Fruit fly (Drosophila melanogaster): ENCODE measurements around the gene Apc2.
A peak's percentile ranks its signal among the peaks of the same experiment; 100 is the strongest.

The Apc2 gene

dm6 chr3R:24161173-24161811 lies 2.5 kb upstream of the Apc2 start, which contains the start of the genes Myo95E and TBC1d7 (continued):
- TF ChIP-seq bigmax (GFP tag; optimal IDR thresholded peaks at IDR 0.05) (no peak), CG33557 (GFP tag; optimal IDR thresholded peaks at IDR 0.05) (peak; percentile 66), CG17359 (tag; optimal IDR thresholded peaks at IDR 0.05) (peak; percentile 88), CG34224 (GFP tag; IDR thresholded peaks at IDR 0.05; ENCODE audit: partially characterized antibody) (peak; percentile 71; the same call in 2 of the 3 replicates), fu2 (GFP tag; optimal IDR thresholded peaks at IDR 0.05) (no peak), CG14441 (GFP tag; IDR thresholded peaks at IDR 0.05) (peak; percentile 95), Nf-YA (GFP tag; IDR thresholded peaks at IDR 0.05) (peak; percentile 83), MBD-R2 (GFP tag; IDR thresholded peaks at IDR 0.05) (peak; percentile 93), Dek (tag; optimal IDR thresholded peaks at IDR 0.05) (peak; percentile 90), dmrt11E (tag; optimal IDR thresholded peaks at IDR 0.05) (peak; percentile 87), scrt (GFP tag; optimal IDR thresholded peaks at IDR 0.05) (peak; percentile 68), CG12299 (tag; optimal IDR thresholded peaks at IDR 0.05) (peak; percentile 79), inv (GFP tag; IDR thresholded peaks at IDR 0.05; ENCODE audit: partially characterized antibody) (peak; percentile 62), tap (tag; optimal IDR thresholded peaks at IDR 0.05) (no peak), CG6813 (GFP tag; optimal IDR thresholded peaks at IDR 0.05) (peak; percentile 65), pan (optimal IDR thresholded peaks at IDR 0.05) (peak in 1 of 2 experiments; percentile 36), pan (GFP tag; optimal IDR thresholded peaks at IDR 0.05 in 1 of 2, IDR thresholded peaks at IDR 0.05 in 1 of 2) (peak in 1 of 2 experiments; percentile 96), CG13775 (GFP tag; optimal IDR thresholded peaks at IDR 0.05) (peak; percentile 88), h (optimal IDR thresholded peaks at IDR 0.05) (no peak), da (GFP tag; optimal IDR thresholded peaks at IDR 0.05) (no peak), trh (GFP tag; optimal IDR thresholded peaks at IDR 0.05) (peak; percentile 71), chinmo (GFP tag; IDR thresholded peaks at IDR 0.05; ENCODE audit: partially characterized antibody) (no peak), D (optimal IDR thresholded peaks at IDR 0.05) (no peak), D (GFP tag; optimal IDR thresholded peaks at IDR 0.05) (peak; percentile 74), en (GFP tag; optimal IDR thresholded peaks at IDR 0.05) (no peak), CG16813 (GFP tag; IDR thresholded peaks at IDR 0.05; ENCODE audit: partially characterized antibody) (peak; percentile 75), Sry-β (GFP tag; optimal IDR thresholded peaks at IDR 0.05) (peak; percentile 64), exex (tag; optimal IDR thresholded peaks at IDR 0.05) (peak; percentile 53), CG4328 (GFP tag; optimal IDR thresholded peaks at IDR 0.05) (peak; percentile 54), Kr (GFP tag; optimal IDR thresholded peaks at IDR 0.05) (no peak), vvl (GFP tag; IDR thresholded peaks at IDR 0.05) (peak; percentile 97), CG11504 (tag; optimal IDR thresholded peaks at IDR 0.05) (no peak), CG7372 (GFP tag; IDR thresholded peaks at IDR 0.05) (peak; percentile 90), CG6689 (GFP tag; IDR thresholded peaks at IDR 0.05) (peak; percentile 97), Rfx (GFP tag; IDR thresholded peaks at IDR 0.05) (peak; percentile 95), CG12744 (GFP tag; optimal IDR thresholded peaks at IDR 0.05) (no peak), ase (GFP tag; IDR thresholded peaks at IDR 0.05) (peak; percentile 75), CG2116 (GFP tag; optimal IDR thresholded peaks at IDR 0.05) (peak; percentile 80), CG10267 (tag; optimal IDR thresholded peaks at IDR 0.05) (peak; percentile 84), CG17361 (GFP tag; IDR thresholded peaks at IDR 0.05) (peak; percentile 92), unc-4 (GFP tag; IDR thresholded peaks at IDR 0.05; ENCODE audit: partially characterized antibody) (peak; percentile 81), CG9932 (GFP tag; IDR thresholded peaks at IDR 0.05) (peak; percentile 97), bsh (GFP tag; optimal IDR thresholded peaks at IDR 0.05) (peak; percentile 23 to 89), dysf (GFP tag; IDR thresholded peaks at IDR 0.05) (peak; percentile 95), Drgx (GFP tag; IDR thresholded peaks at IDR 0.05) (peak; percentile 89), Fer3 (tag; optimal IDR thresholded peaks at IDR 0.05) (peak; percentile 86), CG32767 (GFP tag; IDR thresholded peaks at IDR 0.05) (peak; percentile 91), Optix (GFP tag; IDR thresholded peaks at IDR 0.05) (peak; percentile 88), CG18011 (GFP tag; optimal IDR thresholded peaks at IDR 0.05) (peak; percentile 55), Fer1 (GFP tag; optimal IDR thresholded peaks at IDR 0.05) (peak; percentile 83)

Measured in whole organism, embryonic.